Worm (Caenorhabditis elegans): ENCODE measurements around the gene F25E5.16.

- TF ChIP-seq hlh-26 (GFP tag; conservative IDR thresholded peaks at IDR 0.05) (no peak), F39B2.1 (GFP tag; IDR thresholded peaks at IDR 0.05) (no peak), Y53F4B.3 (GFP tag; IDR thresholded peaks at IDR 0.05) (no peak), lin-35 (GFP tag; optimal IDR thresholded peaks at IDR 0.05) (no peak), sea-2 (GFP tag; IDR thresholded peaks at IDR 0.05) (no peak), dpl-1 (GFP tag; optimal IDR thresholded peaks at IDR 0.05) (no peak)
Observed at ce11 chrV:7480949-7481348, 42.9 kb downstream of the F25E5.16 start, which contains the start of gene C18B10.6.
